Worm (Caenorhabditis elegans) whole organism, late embryonic: Measurements from ENCODE around the gene dpf-2.

ENCODE experiments used
- fkh-10 ChIP-seq: fragments of 150-350 bp; optimal IDR thresholded peaks from 2 replicates; lab custom pipeline; 2014; ENCODE audit warnings: missing biosample characterization, missing genetic modification reagents, missing genetic modification characterization
- fkh-6 ChIP-seq: sonication (generic microtip); optimal IDR thresholded peaks from 2 replicates; lab custom pipeline; 2016; ENCODE audit warnings: missing genetic modification characterization, missing compliant biosample characterization
- pag-3 ChIP-seq: sonication (generic microtip); optimal IDR thresholded peaks from 2 replicates; lab custom pipeline; 2016; ENCODE audit warnings: missing compliant biosample characterization, missing genetic modification characterization, borderline replicate concordance
- ref-2 ChIP-seq: sonication (generic microtip); optimal IDR thresholded peaks from 2 replicates; lab custom pipeline; 2016; ENCODE audit warnings: missing genetic modification characterization, missing compliant biosample characterization

- TF ChIP-seq ref-2 (tag; lab: Kevin White, UChicago), result no peak
- TF ChIP-seq fkh-6, result no peak
- TF ChIP-seq fkh-10, result no peak
- TF ChIP-seq pag-3 (tag; lab: Kevin White, UChicago), result no peak
These were observed 12.8 kb downstream of the dpf-2 start for ce11 chrX:14844481-14844880.
